Worm (Caenorhabditis elegans): Measurements from ENCODE around the gene srw-55.

The srw-55 gene

ce11 chrV:15975845-15976244, 35.7 kb upstream of the srw-55 start, which contains the start of gene clec-232:
TSS of gene clec-232 (plus strand) at chrV:15976145.
- TF ChIP-seq Y75B8A.6 (GFP tag; IDR thresholded peaks at IDR 0.05): no peak
- no peak for TF ChIP-seq pha-4 (GFP tag; IDR thresholded peaks at IDR 0.05)
- no peak for TF ChIP-seq pha-4 (tag; optimal IDR thresholded peaks at IDR 0.05)
- TF ChIP-seq aly-2 (tag; optimal IDR thresholded peaks at IDR 0.05): no peak
- no peak for TF ChIP-seq tra-1 (GFP tag; IDR thresholded peaks at IDR 0.05)
- no peak for TF ChIP-seq skn-1 (tag; optimal IDR thresholded peaks at IDR 0.05)

- TF ChIP-seq aha-1 (tag): peak; percentile 4
- TF ChIP-seq lin-29 (GFP tag; IDR thresholded peaks at IDR 0.05): no peak
Measured at ce11 chrV:15974836-15975235, 34.7 kb upstream of the srw-55 start, which contains the start of gene sru-22. TSS of gene sru-22 (minus strand) at chrV:15974936.

ce11 chrV:15972484-15972883, 32.3 kb upstream of the srw-55 start, which contains the start of gene sru-23:
TSS of gene sru-23 (minus strand) at chrV:15972584.
- TF ChIP-seq pha-4 (GFP tag; IDR thresholded peaks at IDR 0.05) (no peak), pha-4 (tag; optimal IDR thresholded peaks at IDR 0.05) (no peak), T26A8.4 (GFP tag; IDR thresholded peaks at IDR 0.05) (no peak), lsy-2 (tag; optimal IDR thresholded peaks at IDR 0.05) (no peak), nhr-48 (tag; optimal IDR thresholded peaks at IDR 0.05) (no peak), ceh-62 (tag; optimal IDR thresholded peaks at IDR 0.05) (no peak), ceh-32 (tag; optimal IDR thresholded peaks at IDR 0.05; ENCODE audit: poor library complexity) (no peak), lim-7 (GFP tag; IDR thresholded peaks at IDR 0.05) (no peak), Y105C5A.15 (GFP tag; IDR thresholded peaks at IDR 0.05) (no peak), lin-39 (tag; optimal IDR thresholded peaks at IDR 0.05) (no peak), daf-8 (GFP tag; IDR thresholded peaks at IDR 0.05) (no peak), lin-13 (GFP tag; optimal IDR thresholded peaks at IDR 0.05) (no peak), hmg-1.1 (GFP tag; IDR thresholded peaks at IDR 0.05) (no peak), zfp-2 (tag; optimal IDR thresholded peaks at IDR 0.05) (no peak), Y75B8A.6 (GFP tag; IDR thresholded peaks at IDR 0.05) (no peak), ZK546.5 (tag; optimal IDR thresholded peaks at IDR 0.05) (no peak), ces-1 (GFP tag; optimal IDR thresholded peaks at IDR 0.05) (no peak), madf-5 (GFP tag; IDR thresholded peaks at IDR 0.05) (no peak)

ce11 chrV:15970820-15971219, 30.7 kb upstream of the srw-55 start:
- TF ChIP-seq nhr-237 (tag; optimal IDR thresholded peaks at IDR 0.05): no peak
- TF ChIP-seq unc-62 (GFP tag; optimal IDR thresholded peaks at IDR 0.05 in 1 of 2): peak in 1 of 2 experiments; percentile 97
- no peak for TF ChIP-seq unc-62 (tag; optimal IDR thresholded peaks at IDR 0.05)
- no peak for TF ChIP-seq daf-12 (tag; optimal IDR thresholded peaks at IDR 0.05)
- no peak for TF ChIP-seq nhr-48 (tag; optimal IDR thresholded peaks at IDR 0.05)

- no peak for TF ChIP-seq aly-2 (tag; optimal IDR thresholded peaks at IDR 0.05)
Measured at ce11 chrV:15969653-15970052, 29.5 kb upstream of the srw-55 start, which contains the start of gene F36G9.7. TSS of gene F36G9.7 (minus strand) at chrV:15969753.

- no peak for TF ChIP-seq sdz-12 (GFP tag; optimal IDR thresholded peaks at IDR 0.05)
- no peak for TF ChIP-seq aha-1 (tag)
- no peak for TF ChIP-seq ZK337.2 (GFP tag; IDR thresholded peaks at IDR 0.05)
- no peak for TF ChIP-seq nhr-25 (tag; optimal IDR thresholded peaks at IDR 0.05; ENCODE audit: borderline replicate concordance, insufficient read depth)
- no peak for TF ChIP-seq saeg-2 (GFP tag; IDR thresholded peaks at IDR 0.05)
- no peak for TF ChIP-seq mxl-3 (GFP tag; optimal IDR thresholded peaks at IDR 0.05)
- TF ChIP-seq lin-1 (GFP tag; IDR thresholded peaks at IDR 0.05): no peak
- no peak for TF ChIP-seq daf-12 (tag; optimal IDR thresholded peaks at IDR 0.05)
- TF ChIP-seq egl-27 (tag; optimal IDR thresholded peaks at IDR 0.05): no peak
- TF ChIP-seq lin-15B (tag; optimal IDR thresholded peaks at IDR 0.05): no peak
- TF ChIP-seq madf-5 (GFP tag; IDR thresholded peaks at IDR 0.05): no peak
- no peak for TF ChIP-seq tag-97 (GFP tag; IDR thresholded peaks at IDR 0.05)
- no peak for TF ChIP-seq attf-4 (tag; optimal IDR thresholded peaks at IDR 0.05)
- TF ChIP-seq lin-13 (GFP tag; optimal IDR thresholded peaks at IDR 0.05): no peak
- no peak for TF ChIP-seq daf-16 (GFP tag; optimal IDR thresholded peaks at IDR 0.05)
- no peak for TF ChIP-seq daf-16 (tag; optimal IDR thresholded peaks at IDR 0.05)
- TF ChIP-seq daf-8 (GFP tag; IDR thresholded peaks at IDR 0.05): no peak
- TF ChIP-seq nhr-76 (tag; optimal IDR thresholded peaks at IDR 0.05): no peak
- no peak for TF ChIP-seq lir-3 (tag; optimal IDR thresholded peaks at IDR 0.05)
Measured at ce11 chrV:15967542-15967941, 27.4 kb upstream of the srw-55 start, which contains the start of gene sri-1. TSS of gene sri-1 (minus strand) at chrV:15967642.
